Fruit fly (Drosophila melanogaster): ENCODE results near the gene CG5641.

Gene CG5641

DNA sequence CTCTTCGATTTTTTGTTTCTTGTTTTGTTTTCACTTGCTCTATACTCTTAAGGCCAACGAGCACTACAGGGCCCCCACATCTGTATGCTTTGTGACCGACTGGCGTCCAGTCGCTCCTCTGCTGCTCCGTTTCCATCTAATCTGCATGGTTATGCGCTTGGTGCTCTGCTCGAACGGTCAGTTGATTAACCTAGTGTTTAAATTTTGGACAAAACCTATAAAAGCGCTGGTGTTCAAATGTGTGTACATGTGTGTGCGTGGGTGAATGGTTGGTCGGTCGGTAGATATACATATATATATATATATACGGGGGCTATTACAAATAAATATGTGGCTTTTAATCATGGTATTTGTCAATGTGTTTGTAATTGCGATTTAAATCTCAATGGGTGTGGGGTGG, 5.1 kb downstream of the CG5641 start:
- TF ChIP-seq OdsH (GFP tag; optimal IDR thresholded peaks at IDR 0.05) (no peak), CG11762 (GFP tag; optimal IDR thresholded peaks at IDR 0.05; ENCODE audit: insufficient read depth) (no peak), CG10631 (GFP tag; optimal IDR thresholded peaks at IDR 0.05) (no peak), CG3032 (tag; optimal IDR thresholded peaks at IDR 0.05) (no peak), Sox15 (GFP tag; optimal IDR thresholded peaks at IDR 0.05) (no peak), fd85E (GFP tag; optimal IDR thresholded peaks at IDR 0.05) (no peak), CG31627 (GFP tag; optimal IDR thresholded peaks at IDR 0.05) (no peak), CG4318 (GFP tag; optimal IDR thresholded peaks at IDR 0.05) (no peak), esn (GFP tag; optimal IDR thresholded peaks at IDR 0.05) (no peak), Hr38 (GFP tag; optimal IDR thresholded peaks at IDR 0.05) (no peak), vri (GFP tag; optimal IDR thresholded peaks at IDR 0.05) (no peak), cyc (GFP tag; optimal IDR thresholded peaks at IDR 0.05) (no peak), CG34406 (GFP tag; optimal IDR thresholded peaks at IDR 0.05) (no peak), acj6 (GFP tag; optimal IDR thresholded peaks at IDR 0.05) (no peak), CG9139 (GFP tag; optimal IDR thresholded peaks at IDR 0.05) (no peak), Blimp-1 (GFP tag; optimal IDR thresholded peaks at IDR 0.05) (no peak), CG8119 (GFP tag; IDR thresholded peaks at IDR 0.05) (no peak)

DNA sequence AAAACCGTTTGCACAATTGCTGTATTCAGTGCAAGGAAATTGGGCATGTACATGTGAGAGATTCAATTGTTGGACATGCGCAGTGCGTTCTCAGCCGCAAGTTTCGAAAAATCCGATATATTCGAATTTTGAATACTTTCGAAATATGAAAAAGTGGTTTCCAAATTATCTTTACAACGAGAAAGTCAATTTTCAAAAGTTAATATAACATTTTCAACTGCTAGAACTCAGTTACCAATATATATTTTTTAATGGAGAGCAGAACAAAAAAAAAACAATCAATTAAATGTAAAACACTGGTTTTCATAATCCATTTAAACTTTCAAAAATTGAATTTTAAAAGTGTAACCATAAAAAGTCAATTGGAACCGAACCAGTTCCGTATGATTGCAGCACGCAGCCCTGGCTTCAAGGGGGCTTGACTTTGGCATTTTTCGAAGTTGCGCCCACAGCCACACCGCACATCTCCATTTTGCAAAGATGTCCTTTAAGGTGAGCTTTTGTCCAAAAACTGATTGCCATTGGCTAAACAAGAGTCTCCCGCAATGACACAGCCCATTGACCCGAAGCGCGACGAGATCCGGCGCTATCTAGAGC, 6.6 kb downstream of the CG5641 start, which contains the start of the genes Scgbeta and CG17202:
Scgbeta (minus strand) TSS at position 51 of the 597 bp plus-strand sequence.
CG17202 (plus strand) TSS at position 390 of the 597 bp plus-strand sequence.
- no peak for TF ChIP-seq Hr38 (GFP tag; optimal IDR thresholded peaks at IDR 0.05)
- peak; percentile 28 for TF ChIP-seq esn (GFP tag; optimal IDR thresholded peaks at IDR 0.05)

DNA sequence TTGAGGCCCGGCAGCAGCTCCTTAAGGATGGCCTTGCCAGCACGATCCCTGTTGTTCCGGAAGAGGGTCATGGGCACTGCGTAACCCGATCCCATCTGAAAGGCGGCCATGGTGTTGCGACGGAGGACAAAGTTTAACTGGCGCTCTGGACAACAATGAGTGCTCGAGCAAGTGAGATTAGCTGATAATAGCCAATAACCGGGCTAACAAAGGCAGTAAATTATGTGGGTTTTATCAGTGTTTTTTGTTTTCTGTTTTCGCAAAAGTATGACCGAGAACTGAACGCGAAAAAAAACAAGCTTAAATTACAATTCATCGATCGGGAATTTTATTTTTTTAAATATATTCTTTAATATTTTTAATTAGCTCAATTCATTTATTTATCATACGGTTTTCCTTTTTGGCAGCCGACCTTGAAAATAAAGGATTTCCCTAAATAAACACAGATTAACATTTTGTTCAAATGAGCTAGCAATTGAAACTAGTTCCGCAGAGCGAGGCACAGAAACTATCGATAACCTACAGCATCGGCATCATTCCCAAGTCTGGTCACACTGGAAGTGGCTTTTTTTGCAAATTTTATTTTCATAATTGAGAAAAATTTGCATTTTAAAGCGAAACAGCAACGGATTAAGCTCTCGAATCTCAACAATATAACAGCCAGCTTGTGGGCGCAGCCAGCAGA, 15.7 kb downstream of the CG5641 start, which contains the start of the genes Dip-C and pps:
Dip-C (minus strand) TSS at position 486 of the 685 bp plus-strand sequence.
pps (plus strand) TSS at position 555 of the 685 bp plus-strand sequence.
- TF ChIP-seq dsx (GFP tag; optimal IDR thresholded peaks at IDR 0.05; ENCODE audit: poor library complexity, severe bottlenecking) (no peak), CG9139 (GFP tag; optimal IDR thresholded peaks at IDR 0.05) (no peak), Hr38 (GFP tag; optimal IDR thresholded peaks at IDR 0.05) (no peak), Sox14 (GFP tag; optimal IDR thresholded peaks at IDR 0.05) (peak; percentile 63), CG6854 (GFP tag; optimal IDR thresholded peaks at IDR 0.05) (peak; percentile 51), esn (GFP tag; optimal IDR thresholded peaks at IDR 0.05) (peak; percentile 32), CG8119 (GFP tag; IDR thresholded peaks at IDR 0.05) (no peak), CG3032 (tag; optimal IDR thresholded peaks at IDR 0.05) (peak; percentile 10), Met (GFP tag; optimal IDR thresholded peaks at IDR 0.05) (no peak), Sox102F (GFP tag; optimal IDR thresholded peaks at IDR 0.05) (no peak)

DNA sequence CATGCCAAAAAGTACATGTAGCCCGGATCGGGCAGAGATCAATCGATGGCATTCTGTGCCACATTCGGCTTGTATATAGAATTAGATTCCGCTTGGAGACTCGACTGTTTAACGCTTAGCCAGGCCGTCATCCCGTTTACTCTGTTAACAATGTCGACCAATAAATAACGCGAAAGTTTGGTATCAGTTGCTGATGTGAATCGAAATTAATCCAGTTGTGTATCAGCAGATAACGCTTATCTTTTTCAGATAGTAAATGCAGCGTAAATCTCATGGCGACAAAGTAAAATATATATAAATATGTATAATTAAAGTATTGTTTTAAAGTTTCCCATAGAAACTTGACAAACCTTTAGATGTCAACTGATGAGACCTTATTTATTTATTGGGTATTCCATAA, 17.6 kb downstream of the CG5641 start:
- no peak for TF ChIP-seq CG34406 (GFP tag; optimal IDR thresholded peaks at IDR 0.05)

DNA sequence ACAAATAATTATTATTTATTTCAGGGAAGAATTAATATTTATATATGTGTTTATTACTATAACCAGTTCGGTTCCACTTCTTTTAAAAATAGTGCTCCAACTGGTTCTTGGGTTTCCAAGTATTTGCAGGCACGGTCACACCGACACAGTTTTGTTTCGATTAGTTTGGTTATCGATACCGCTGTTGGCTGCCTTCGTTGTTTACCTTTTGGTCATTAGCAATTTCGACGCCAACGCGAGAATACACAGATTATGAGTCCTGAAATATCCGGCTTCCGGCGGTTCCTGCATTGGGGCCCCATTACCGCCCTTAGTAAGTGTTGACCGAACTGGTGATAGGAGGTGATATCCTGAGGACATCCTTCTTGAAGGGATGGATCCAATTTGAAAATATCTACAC, 20.9 kb downstream of the CG5641 start, which contains the start of gene CG5196:
CG5196 (plus strand) TSS at position 157 of the 400 bp plus-strand sequence.
- TF ChIP-seq CG15336 (GFP tag; IDR thresholded peaks at IDR 0.05) (0 out of 2 replicates have a peak, but pooled peaks have one; percentile 25), Ets96B (tag; optimal IDR thresholded peaks at IDR 0.05) (peak; percentile 10), CG3032 (tag; optimal IDR thresholded peaks at IDR 0.05) (no peak), CG6854 (GFP tag; optimal IDR thresholded peaks at IDR 0.05) (peak; percentile 25), ss (GFP tag; optimal IDR thresholded peaks at IDR 0.05) (peak in 1 of 2 experiments; percentile 38), fkh (GFP tag; optimal IDR thresholded peaks at IDR 0.05) (peak; percentile 93), CG11762 (GFP tag; optimal IDR thresholded peaks at IDR 0.05; ENCODE audit: insufficient read depth) (no peak), Eip78C (GFP tag) (peak; percentile 67), Hr38 (GFP tag; optimal IDR thresholded peaks at IDR 0.05) (no peak), CG6163 (GFP tag; IDR thresholded peaks at IDR 0.05) (peak; percentile 20; the same call in 1 of the 3 replicates), CG11902 (GFP tag; optimal IDR thresholded peaks at IDR 0.05) (no peak), CG6808 (GFP tag; optimal IDR thresholded peaks at IDR 0.05) (no peak), esn (GFP tag; optimal IDR thresholded peaks at IDR 0.05) (peak; percentile 25), Sox15 (GFP tag; optimal IDR thresholded peaks at IDR 0.05) (no peak), Sox102F (GFP tag; optimal IDR thresholded peaks at IDR 0.05) (no peak), CG32006 (GFP tag; optimal IDR thresholded peaks at IDR 0.05) (no peak), vri (GFP tag; optimal IDR thresholded peaks at IDR 0.05) (no peak), net (GFP tag; optimal IDR thresholded peaks at IDR 0.05) (no peak), fd59A (GFP tag; optimal IDR thresholded peaks at IDR 0.05) (no peak), Sox14 (GFP tag; optimal IDR thresholded peaks at IDR 0.05) (peak; percentile 4)
